Worm (Caenorhabditis elegans) whole organism, L4 larva: ENCODE measurements around the gene srh-48.

Experiments
- F37D6.2 ChIP-seq: sonication (generic microtip); optimal IDR thresholded peaks from 2 replicates; lab custom pipeline; 2016; ENCODE audit warnings: mild to moderate bottlenecking, missing genetic modification characterization, missing compliant biosample characterization
- F44E2.7 ChIP-seq: fragments of 200-800 bp; sonication (Bioruptor generic); IDR thresholded peaks from 2 replicates; pipeline ENCODE4 v2.1.2; 2022; ENCODE audit warnings: missing genetic modification characterization, missing compliant biosample characterization
- F49E8.2 ChIP-seq: sonication (generic microtip); optimal IDR thresholded peaks from 2 replicates; lab custom pipeline; 2016; ENCODE audit warnings: missing compliant biosample characterization, mild to moderate bottlenecking, missing genetic modification characterization, borderline replicate concordance
- R02D3.7 ChIP-seq: fragments of 150-350 bp; sonication (generic microtip); optimal IDR thresholded peaks from 3 replicates; lab custom pipeline; 2014; ENCODE audit warnings: missing biosample characterization, missing genetic modification characterization
- T20F7.1 ChIP-seq: fragments of 200-800 bp; sonication (Bioruptor generic); optimal IDR thresholded peaks from 2 replicates; lab custom pipeline; 2018; ENCODE audit warnings: mild to moderate bottlenecking, missing genetic modification characterization, missing compliant biosample characterization
- Y5F2A.4 ChIP-seq: fragments of 200-800 bp; sonication (Bioruptor generic); optimal IDR thresholded peaks from 2 replicates; lab custom pipeline; 2018; ENCODE audit warnings: mild to moderate bottlenecking, missing genetic modification characterization, missing compliant biosample characterization
- ZK337.2 ChIP-seq: fragments of 200-800 bp; sonication (Bioruptor generic); IDR thresholded peaks from 2 replicates; pipeline ENCODE4 v1.3.6; 2022; ENCODE audit warnings: missing genetic modification reagents, missing genetic modification characterization, missing compliant biosample characterization
- ZK546.5 ChIP-seq, 2 experiments: sonication (generic microtip); optimal IDR thresholded peaks; 2 replicates each; lab custom pipeline; 2017; ENCODE audit warnings: missing biosample characterization in 2 of 2, missing genetic modification characterization in 2 of 2
- aha-1 ChIP-seq: fragments of 150-350 bp; peaks from one replicate; lab custom pipeline; 2014; ENCODE audit warnings: missing biosample characterization, missing genetic modification characterization
- ama-1 ChIP-seq: fragments of 150-350 bp; optimal IDR thresholded peaks from 2 replicates; lab custom pipeline; 2014; ENCODE audit warnings: inconsistent platforms, mixed read lengths
- ceh-32 ChIP-seq: sonication (generic microtip); optimal IDR thresholded peaks from 2 replicates; lab custom pipeline; 2016; ENCODE audit warnings: mild to moderate bottlenecking, missing genetic modification characterization, missing compliant biosample characterization; ENCODE audit not compliant: poor library complexity
- ceh-82 ChIP-seq: sonication (generic microtip); optimal IDR thresholded peaks from 2 replicates; lab custom pipeline; 2017; ENCODE audit warnings: missing biosample characterization, missing genetic modification characterization
- ces-1 ChIP-seq: fragments of 150-350 bp; sonication (generic microtip); optimal IDR thresholded peaks from 4 replicates; lab custom pipeline; 2014; ENCODE audit warnings: missing biosample characterization, missing genetic modification reagents, missing genetic modification characterization
- ctbp-1 ChIP-seq: fragments of 200-800 bp; sonication (Bioruptor generic); IDR thresholded peaks from 2 replicates; pipeline ENCODE4 v1.3.6; 2022; ENCODE audit warnings: missing genetic modification reagents, missing genetic modification characterization, missing compliant biosample characterization
- daf-16 ChIP-seq, 3 experiments: sonication (generic microtip); optimal IDR thresholded peaks; 2 replicates each; lab custom pipeline; 2016 to 2017; ENCODE audit warnings: missing genetic modification characterization in 3 of 3, missing genetic modification reagents in 3 of 3, mild to moderate bottlenecking in 2 of 3, missing compliant biosample characterization in 2 of 3, missing biosample characterization in 1 of 3, moderate library complexity in 1 of 3
- daf-19 ChIP-seq: fragments of 200-800 bp; sonication (Bioruptor generic); conservative IDR thresholded peaks from 2 replicates; pipeline ENCODE4 v1.3.6; 2022; ENCODE audit warnings: missing genetic modification characterization, missing compliant biosample characterization
- daf-8 ChIP-seq: fragments of 200-800 bp; sonication (Bioruptor generic); IDR thresholded peaks from 2 replicates; pipeline ENCODE4 v1.3.6; 2022; ENCODE audit warnings: missing genetic modification characterization, missing compliant biosample characterization
- dmd-8 ChIP-seq: fragments of 200-800 bp; sonication (Bioruptor generic); IDR thresholded peaks from 2 replicates; pipeline ENCODE4 v1.3.6; 2022; ENCODE audit warnings: missing genetic modification characterization, missing compliant biosample characterization
- dve-1 ChIP-seq: sonication (generic microtip); optimal IDR thresholded peaks from 2 replicates; lab custom pipeline; 2017; ENCODE audit warnings: antibody characterized with exemption, mild to moderate bottlenecking, missing genetic modification characterization, missing compliant biosample characterization; ENCODE audit not compliant: insufficient read depth
- egl-43 ChIP-seq: fragments of 200-800 bp; sonication (Bioruptor generic); IDR thresholded peaks from 2 replicates; pipeline ENCODE4 v1.3.6; 2022; ENCODE audit warnings: missing genetic modification reagents, missing genetic modification characterization, missing compliant biosample characterization
- hif-1 ChIP-seq, 2 experiments: sonication (generic microtip); optimal IDR thresholded peaks; 2 replicates each; lab custom pipeline; 2016 to 2017; ENCODE audit warnings: missing compliant biosample characterization in 2 of 2, missing genetic modification characterization in 2 of 2, missing genetic modification reagents in 2 of 2, missing genotype in 2 of 2, mild to moderate bottlenecking in 1 of 2
- lin-13 ChIP-seq: fragments of 150-350 bp; optimal IDR thresholded peaks from 2 replicates; lab custom pipeline; 2014; ENCODE audit warnings: missing biosample characterization, missing genetic modification reagents, missing genetic modification characterization
- lin-29 ChIP-seq: fragments of 200-800 bp; sonication (Bioruptor generic); IDR thresholded peaks from 2 replicates; pipeline ENCODE4 v1.3.6; 2022; ENCODE audit warnings: missing genetic modification reagents, missing genetic modification characterization, missing compliant biosample characterization
- madf-9 ChIP-seq: fragments of 200-800 bp; sonication (Bioruptor generic); conservative IDR thresholded peaks from 2 replicates; pipeline ENCODE4 v1.3.6; 2022; ENCODE audit warnings: missing genetic modification reagents, missing genetic modification characterization, missing compliant biosample characterization
- mxl-2 ChIP-seq: fragments of 200-800 bp; sonication (Bioruptor generic); conservative IDR thresholded peaks from 2 replicates; pipeline ENCODE4 v1.3.6; 2022; ENCODE audit warnings: missing genetic modification reagents, missing genetic modification characterization, missing compliant biosample characterization
- mxl-3 ChIP-seq: fragments of 200-800 bp; sonication (Bioruptor generic); optimal IDR thresholded peaks from 2 replicates; lab custom pipeline; 2018; ENCODE audit warnings: mild to moderate bottlenecking, missing genetic modification characterization, missing compliant biosample characterization
- nhr-102 ChIP-seq: sonication (generic microtip); optimal IDR thresholded peaks from 2 replicates; lab custom pipeline; 2016; ENCODE audit warnings: mild to moderate bottlenecking, missing genetic modification characterization, moderate library complexity, missing compliant biosample characterization
- nhr-11 ChIP-seq: fragments of 150-350 bp; optimal IDR thresholded peaks from 2 replicates; lab custom pipeline; 2014; ENCODE audit warnings: missing biosample characterization, missing genetic modification characterization
- nhr-25 ChIP-seq: sonication (generic microtip); optimal IDR thresholded peaks from 2 replicates; lab custom pipeline; 2017; ENCODE audit warnings: missing genetic modification characterization, mild to moderate bottlenecking, missing compliant biosample characterization, antibody characterized with exemption, moderate library complexity, borderline replicate concordance; ENCODE audit not compliant: insufficient read depth
- nhr-41 ChIP-seq: fragments of 200-800 bp; sonication (Bioruptor generic); IDR thresholded peaks from 2 replicates; pipeline ENCODE4 v1.3.6; 2022; ENCODE audit warnings: missing genetic modification reagents, missing genetic modification characterization, missing compliant biosample characterization
- nhr-6 ChIP-seq: fragments of 150-350 bp; optimal IDR thresholded peaks from 2 replicates; lab custom pipeline; 2014; ENCODE audit warnings: missing biosample characterization, missing genetic modification characterization
- nhr-76 ChIP-seq: fragments of 150-350 bp; optimal IDR thresholded peaks from 2 replicates; lab custom pipeline; 2014; ENCODE audit warnings: missing biosample characterization, missing genetic modification characterization
- pqm-1 ChIP-seq: sonication (generic microtip); optimal IDR thresholded peaks from 2 replicates; lab custom pipeline; 2017; ENCODE audit warnings: missing biosample characterization, missing genetic modification characterization
- skn-1 ChIP-seq: fragments of 150-350 bp; optimal IDR thresholded peaks from 2 replicates; lab custom pipeline; 2014; ENCODE audit warnings: missing biosample characterization, missing genetic modification characterization
- tag-97 ChIP-seq: fragments of 200-800 bp; sonication (Bioruptor generic); IDR thresholded peaks from 2 replicates; pipeline ENCODE4 v1.3.6; 2022; ENCODE audit warnings: missing genetic modification characterization, missing compliant biosample characterization
- unc-130 ChIP-seq: sonication (generic microtip); optimal IDR thresholded peaks from 2 replicates; lab custom pipeline; 2016; ENCODE audit warnings: missing genetic modification reagents, missing genetic modification characterization, missing compliant biosample characterization
- unc-62 ChIP-seq, 3 experiments: fragments of 150-350 bp in 1 of 3; sonication (generic microtip); optimal IDR thresholded peaks in 2 of 3; peaks in 1 of 3; 1 replicate in 1 of 3; 2 replicates in 2 of 3; lab custom pipeline; 2014 to 2017; ENCODE audit warnings: missing biosample characterization in 3 of 3, missing genetic modification characterization in 3 of 3, missing genetic modification reagents in 3 of 3, missing genotype in 1 of 3
- vab-7 ChIP-seq: fragments of 200-800 bp; sonication (Bioruptor generic); IDR thresholded peaks from 2 replicates; pipeline ENCODE4 v1.3.6; 2022; ENCODE audit warnings: missing genetic modification reagents, missing genetic modification characterization, missing compliant biosample characterization
- zag-1 ChIP-seq: fragments of 150-350 bp; optimal IDR thresholded peaks from 2 replicates; lab custom pipeline; 2014; ENCODE audit warnings: missing biosample characterization, missing genetic modification characterization
- zfp-2 ChIP-seq: sonication (generic microtip); optimal IDR thresholded peaks from 2 replicates; lab custom pipeline; 2016; ENCODE audit warnings: mild to moderate bottlenecking, missing genetic modification characterization, missing compliant biosample characterization
- zip-2 ChIP-seq: fragments of 150-350 bp; optimal IDR thresholded peaks from 2 replicates; lab custom pipeline; 2014; ENCODE audit warnings: missing biosample characterization, missing genetic modification characterization
- ztf-11 ChIP-seq: fragments of 150-350 bp; optimal IDR thresholded peaks from 2 replicates; lab custom pipeline; 2014; ENCODE audit warnings: missing biosample characterization, missing genetic modification characterization

srh-48 gene

DNA sequence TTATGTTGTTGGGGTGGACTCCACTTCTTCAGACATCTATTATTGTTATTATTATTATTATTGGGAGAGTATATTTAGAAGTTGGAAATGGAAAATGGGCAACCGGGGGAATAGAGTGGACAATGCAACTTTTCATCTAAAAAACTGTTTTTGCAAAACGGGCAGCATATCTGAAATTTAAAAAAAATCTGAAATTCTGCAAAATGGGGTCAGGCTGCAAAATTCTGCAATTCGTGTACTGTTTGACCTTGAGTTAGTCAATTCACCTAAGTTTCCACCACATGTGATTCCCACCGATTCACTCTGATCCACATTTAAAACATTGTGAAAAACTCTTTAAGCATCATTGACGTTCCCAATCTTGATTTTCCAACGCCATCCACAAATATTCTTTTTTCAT, 6.9 kb upstream of the srh-48 start, which contains the start of gene C06C3.4:
Gene C06C3.4 (plus strand): TSS at position 301 of the 400 bp plus-strand sequence.
- TF ChIP-seq F49E8.2 (tag; lab: Kevin White, UChicago) (no peak), daf-19 (GFP tag; lab: Robert Waterston, UW) (no peak), F44E2.7 (GFP tag; lab: Robert Waterston, UW) (no peak), nhr-6 (no peak), ceh-82 (tag; lab: Kevin White, UChicago) (no peak), aha-1 (tag; lab: Kevin White, UChicago) (no peak), ctbp-1 (no peak), nhr-76 (no peak), dmd-8 (GFP tag; lab: Robert Waterston, UW) (no peak), T20F7.1 (GFP tag; lab: Kevin White, UChicago) (no peak), mxl-2 (GFP tag; lab: Robert Waterston, UW) (no peak)

DNA sequence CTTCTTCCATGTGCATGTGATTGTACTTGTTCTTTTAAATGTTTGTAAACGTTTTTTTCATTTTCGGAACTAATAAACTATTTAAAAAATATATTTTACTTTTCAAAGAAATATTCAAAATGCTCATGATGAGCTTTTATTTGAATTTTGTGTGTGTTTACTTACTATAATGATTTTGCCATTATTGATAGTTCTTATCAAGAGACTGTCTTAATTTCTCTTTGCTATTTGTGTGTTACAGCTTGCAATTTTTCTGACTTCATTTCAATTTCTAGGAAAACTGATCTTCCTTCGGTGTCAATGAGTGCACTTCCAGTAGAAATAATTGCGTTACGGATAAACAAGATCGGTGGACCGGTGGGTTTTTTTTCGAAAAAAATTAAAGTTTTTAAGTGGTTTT, 5.1 kb upstream of the srh-48 start, which contains the start of gene C06C3.12:
Gene C06C3.12 (plus strand): TSS at position 301 of the 400 bp plus-strand sequence.
- no peak for TF ChIP-seq daf-16 (GFP tag; optimal IDR thresholded peaks at IDR 0.05; lab: Kevin White, UChicago)
- peak; percentile 43 for TF ChIP-seq daf-16 (tag; optimal IDR thresholded peaks at IDR 0.05; lab: Kevin White, UChicago)
- TF ChIP-seq ama-1 = no peak

DNA sequence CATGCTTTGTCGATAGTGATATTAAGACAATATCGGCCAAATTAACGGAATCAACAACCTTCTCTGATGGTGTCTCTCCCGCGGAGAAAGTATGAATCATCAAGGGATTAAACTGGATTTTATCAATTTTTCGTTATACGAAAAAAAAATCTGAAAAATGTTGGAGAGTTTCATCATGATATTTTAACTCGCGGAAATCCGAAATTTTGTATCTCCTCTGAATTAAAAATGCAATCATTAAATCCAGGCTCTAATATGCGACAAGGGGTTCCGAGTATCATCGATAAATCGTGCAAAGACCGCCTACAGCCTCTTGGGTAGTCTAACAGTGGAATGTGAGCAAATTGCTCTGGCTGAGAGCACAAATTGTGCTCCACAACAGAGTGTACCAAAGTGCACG, 2.7 kb upstream of the srh-48 start, which contains the start of gene C06C3.10:
Gene C06C3.10 (minus strand): TSS at position 101 of the 400 bp plus-strand sequence.
- TF ChIP-seq vab-7 (GFP tag; lab: Robert Waterston, UW) = no peak
- no peak for TF ChIP-seq dmd-8 (GFP tag; lab: Robert Waterston, UW)
- TF ChIP-seq tag-97 = no peak
- TF ChIP-seq nhr-25 = no peak
- no peak for TF ChIP-seq zip-2
- no peak for TF ChIP-seq hif-1 (tag; optimal IDR thresholded peaks at IDR 0.05; lab: Kevin White, UChicago)
- TF ChIP-seq skn-1 (tag; lab: Kevin White, UChicago) = no peak
- TF ChIP-seq nhr-11 = no peak
- no peak for TF ChIP-seq zfp-2 (tag; lab: Kevin White, UChicago)
- no peak for TF ChIP-seq nhr-6
- no peak for TF ChIP-seq F49E8.2 (tag; lab: Kevin White, UChicago)
- TF ChIP-seq, all 104 proteins: peak for 0

DNA sequence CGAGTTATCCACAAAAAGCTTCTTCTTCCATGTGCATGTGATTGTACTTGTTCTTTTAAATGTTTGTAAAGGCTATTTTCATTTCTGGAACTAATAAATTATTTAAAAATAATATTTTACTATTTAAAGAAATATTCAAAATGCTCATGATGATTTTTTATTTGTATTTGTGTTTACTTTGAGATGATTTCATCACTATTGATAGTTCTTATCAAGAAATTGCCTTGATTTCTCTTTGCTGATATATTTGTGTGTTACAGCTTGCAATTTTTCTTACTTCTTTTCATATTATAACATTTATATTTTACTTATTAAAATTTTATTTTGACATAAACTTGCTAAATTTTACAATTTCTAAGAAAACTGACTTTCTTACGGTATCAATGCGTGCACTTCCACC, 1.7 kb upstream of the srh-48 start:
- no peak for TF ChIP-seq ztf-11 (tag; lab: Kevin White, UChicago)
- no peak for TF ChIP-seq daf-16 (GFP tag; optimal IDR thresholded peaks at IDR 0.05; lab: Kevin White, UChicago)
- TF ChIP-seq daf-16 (tag; optimal IDR thresholded peaks at IDR 0.05; lab: Kevin White, UChicago) = peak; percentile 72
- TF ChIP-seq pqm-1 (tag; lab: Kevin White, UChicago) = peak; percentile 26
- no peak for TF ChIP-seq R02D3.7
- TF ChIP-seq lin-13 = no peak
- no peak for TF ChIP-seq ZK337.2 (GFP tag; lab: Robert Waterston, UW)
- TF ChIP-seq daf-8 (GFP tag; lab: Robert Waterston, UW) = no peak

DNA sequence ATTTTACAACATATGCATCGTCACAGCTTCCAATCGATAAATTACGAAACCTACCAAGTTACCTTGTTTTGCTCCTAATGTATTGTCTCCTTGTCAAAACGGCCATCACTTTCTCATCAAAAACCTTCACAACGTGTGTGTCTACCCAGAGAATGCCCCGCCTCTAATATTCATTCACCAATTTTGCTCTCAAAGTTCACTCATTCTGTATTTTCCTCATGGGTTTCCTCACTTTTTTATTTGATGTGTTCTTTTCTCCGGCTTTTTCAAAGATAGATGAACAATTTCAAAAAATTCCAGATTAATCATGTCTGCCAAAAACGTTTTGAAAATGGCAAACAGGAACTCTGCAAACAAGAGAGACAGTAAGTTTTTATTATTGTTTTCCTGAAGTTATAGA, 5.3 kb downstream of the srh-48 start, which contains the start of gene C06C3.7:
Gene C06C3.7 (plus strand): TSS at position 301 of the 400 bp plus-strand sequence.
- TF ChIP-seq unc-130 (GFP tag; lab: Kevin White, UChicago) = no peak
- TF ChIP-seq zag-1 (tag; lab: Kevin White, UChicago) = no peak
- TF ChIP-seq lin-29 (GFP tag; lab: Robert Waterston, UW) = no peak
- TF ChIP-seq unc-62 (GFP tag; optimal IDR thresholded peaks at IDR 0.05 in 1 of 2; lab: Kevin White, UChicago) = no peak
- no peak for TF ChIP-seq unc-62 (tag; optimal IDR thresholded peaks at IDR 0.05; lab: Kevin White, UChicago)
- no peak for TF ChIP-seq ceh-32 (tag; lab: Kevin White, UChicago)
- TF ChIP-seq F37D6.2 (tag; lab: Kevin White, UChicago) = no peak
- no peak for TF ChIP-seq ZK546.5 (tag; optimal IDR thresholded peaks at IDR 0.05; lab: Kevin White, UChicago)
- TF ChIP-seq ces-1 (GFP tag; lab: Kevin White, UChicago) = no peak
- no peak for TF ChIP-seq madf-9 (GFP tag; lab: Robert Waterston, UW)
- TF ChIP-seq dve-1 (tag; lab: Kevin White, UChicago) = no peak
- no peak for TF ChIP-seq mxl-3 (GFP tag; lab: Kevin White, UChicago)
- no peak for TF ChIP-seq zip-2
- no peak for TF ChIP-seq nhr-102
- TF ChIP-seq Y5F2A.4 (GFP tag; lab: Kevin White, UChicago) = no peak
- TF ChIP-seq egl-43 (GFP tag; lab: Robert Waterston, UW) = no peak
- no peak for TF ChIP-seq nhr-41
